Worm (Caenorhabditis elegans): ENCODE results near the gene F14H12.3.

DNA sequence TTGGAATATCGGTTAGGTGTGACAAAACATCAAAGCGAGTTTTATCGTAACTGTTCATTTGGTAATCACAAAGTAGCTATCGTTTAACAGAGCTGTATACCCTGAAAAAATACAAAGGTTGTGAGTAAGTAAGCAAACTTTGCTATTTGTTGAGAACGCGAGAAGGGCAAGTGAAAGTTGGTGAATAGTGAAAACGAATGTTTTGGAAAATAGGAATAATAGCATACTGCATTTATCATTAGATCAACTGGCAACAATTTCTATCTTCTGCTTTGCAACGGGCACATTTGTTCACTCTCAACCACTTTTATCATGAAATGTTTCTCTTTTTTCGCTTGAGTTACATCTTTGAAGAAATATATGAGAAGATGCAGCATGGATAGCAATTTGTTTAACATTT, 15.2 kb upstream of the F14H12.3 start, which contains the start of gene C24A8.5:
- no peak for TF ChIP-seq tab-1 (GFP tag; IDR thresholded peaks at IDR 0.05)
- TF ChIP-seq ref-1 (GFP tag; conservative IDR thresholded peaks at IDR 0.05) = no peak
